Fruit fly (Drosophila melanogaster): ENCODE results near the gene baz.

dm6 chrX:17215004-17215403, 55.2 kb downstream of the baz start, which contains the start of gene CG5162:
- TF ChIP-seq tna (GFP tag; IDR thresholded peaks at IDR 0.05; ENCODE audit: partially characterized antibody) = no peak
- TF ChIP-seq luna (GFP tag; optimal IDR thresholded peaks at IDR 0.05) = no peak
- no peak for TF ChIP-seq yki (optimal IDR thresholded peaks at IDR 0.05)
- TF ChIP-seq az2 (GFP tag; optimal IDR thresholded peaks at IDR 0.05) = no peak
- TF ChIP-seq zen (tag; optimal IDR thresholded peaks at IDR 0.05) = no peak
- TF ChIP-seq twi (tag; optimal IDR thresholded peaks at IDR 0.05) = no peak
- TF ChIP-seq Atf-2 (GFP tag; optimal IDR thresholded peaks at IDR 0.05) = no peak
- TF ChIP-seq br (optimal IDR thresholded peaks at IDR 0.05) = no peak

All from whole organism, embryonic.